Fruit fly (Drosophila melanogaster) whole organism, wandering third instar larva: Measurements from ENCODE around the gene knk.

Experiments
- CrebA ChIP-seq: fragments of 200-800 bp; sonication (Bioruptor generic); optimal IDR thresholded peaks from 2 replicates; lab custom pipeline; 2016; ENCODE audit warnings: missing biosample characterization, mild to moderate bottlenecking, missing genetic modification characterization, borderline replicate concordance
- Dfd ChIP-seq: fragments of >200 bp; optimal IDR thresholded peaks from 2 replicates; lab custom pipeline; 2017; ENCODE audit warnings: missing biosample characterization, missing genetic modification characterization
- Hnf4 ChIP-seq: fragments of 200-800 bp; sonication (Bioruptor generic); optimal IDR thresholded peaks from 2 replicates; lab custom pipeline; 2016; ENCODE audit warnings: missing biosample characterization, mild to moderate bottlenecking, missing genetic modification characterization
- Hr83 ChIP-seq: fragments of 200-300 bp; sonication (Bioruptor generic); optimal IDR thresholded peaks from 2 replicates; lab custom pipeline; 2016; ENCODE audit warnings: missing biosample characterization, mild to moderate bottlenecking, missing genetic modification characterization, moderate library complexity; ENCODE audit not compliant: poor library complexity, severe bottlenecking
- Jra ChIP-seq: sonication (Bioruptor generic); optimal IDR thresholded peaks from 2 replicates; lab custom pipeline; 2016; ENCODE audit warnings: missing biosample characterization, missing genetic modification characterization
- OdsH ChIP-seq: fragments of 200-800 bp; sonication (Bioruptor generic); optimal IDR thresholded peaks from 2 replicates; lab custom pipeline; 2016; ENCODE audit warnings: missing biosample characterization, mild to moderate bottlenecking, missing genetic modification characterization
- br ChIP-seq: fragments of 200-800 bp; sonication (Bioruptor generic); optimal IDR thresholded peaks from 2 replicates; lab custom pipeline; 2016; ENCODE audit warnings: missing biosample characterization, missing genetic modification characterization
- dl ChIP-seq, 2 experiments: fragments of 175-275, 200-275 bp in 1 of 2; fragments of 200-275 bp in 1 of 2; sonication (Bioruptor generic); optimal IDR thresholded peaks; lab custom pipeline; 2018; ENCODE audit warnings: mild to moderate bottlenecking in 2 of 2, missing biosample characterization in 2 of 2, missing genetic modification characterization in 2 of 2, moderate library complexity in 2 of 2; ENCODE audit not compliant: partially characterized antibody in 2 of 2, insufficient read depth in 1 of 2
- foxo ChIP-seq, 2 experiments: fragments of 200-800 bp; sonication (Bioruptor generic); optimal IDR thresholded peaks; 2 replicates in 1 of 2; 3 replicates in 1 of 2; lab custom pipeline; 2016 to 2017; ENCODE audit warnings: missing biosample characterization in 2 of 2, missing genetic modification characterization in 2 of 2
- jim ChIP-seq: fragments of 175-275, 200-325 bp; sonication (Bioruptor generic); optimal IDR thresholded peaks from 2 replicates; lab custom pipeline; 2016; ENCODE audit warnings: missing biosample characterization, mild to moderate bottlenecking, missing genetic modification characterization
- pan ChIP-seq: fragments of >200 bp; optimal IDR thresholded peaks from 2 replicates; lab custom pipeline; 2017
- psq ChIP-seq: fragments of 200-800 bp; sonication (Bioruptor generic); optimal IDR thresholded peaks from 3 replicates; lab custom pipeline; 2017; ENCODE audit warnings: missing biosample characterization, mild to moderate bottlenecking, missing genetic modification characterization, moderate library complexity
- sage ChIP-seq: fragments of 200-800 bp; sonication (Bioruptor generic); optimal IDR thresholded peaks from 2 replicates; lab custom pipeline; 2016; ENCODE audit warnings: missing biosample characterization, mild to moderate bottlenecking, missing genetic modification characterization
- sv ChIP-seq: fragments of 200-800 bp; sonication (Bioruptor generic); optimal IDR thresholded peaks from 3 replicates; lab custom pipeline; 2016; ENCODE audit warnings: missing biosample characterization, missing genetic modification characterization

- TF ChIP-seq sv (no peak), Hr83 (GFP tag; lab: Kevin White, UChicago) (no peak), OdsH (GFP tag; lab: Kevin White, UChicago) (no peak), br (GFP tag; lab: Kevin White, UChicago) (no peak), Jra (GFP tag; lab: Kevin White, UChicago) (no peak), pan (no peak), psq (GFP tag; lab: Kevin White, UChicago) (no peak), dl (GFP tag; optimal IDR thresholded peaks at IDR 0.05; lab: Kevin White, UChicago; ENCODE audit: insufficient read depth in 1 of 2, partially characterized antibody in 2 of 2) (no peak), sage (no peak), Dfd (GFP tag; lab: Kevin White, UChicago) (no peak), foxo (GFP tag; optimal IDR thresholded peaks at IDR 0.05; lab: Kevin White, UChicago) (no peak), CrebA (GFP tag; lab: Kevin White, UChicago) (no peak), Hnf4 (GFP tag; lab: Kevin White, UChicago) (no peak), jim (GFP tag; lab: Kevin White, UChicago) (no peak)
Observed at dm6 chr3R:10121266-10121904, 4.1 kb downstream of the knk start, which contains the start of the genes gammaSnap2 and ATPsynepsilonL.
